Fruit fly (Drosophila melanogaster) S2 (cell line): ENCODE results near the gene CG44139.

Experiments
- CG8478 ChIP-seq: fragments of >200 bp; optimal IDR thresholded peaks from 2 replicates; lab custom pipeline; 2018
- CTCF ChIP-seq, 2 experiments: fragments of >200 bp; optimal IDR thresholded peaks; 2 replicates each; lab custom pipeline; 2018

- TF ChIP-seq CG8478 (lab: Kevin White, UChicago): no peak
- no peak for TF ChIP-seq CTCF (optimal IDR thresholded peaks at IDR 0.05; lab: Kevin White, UChicago)
These were observed 29.7 kb upstream of the CG44139 start for dm6 chr2L:2394872-2395271.
